Worm (Caenorhabditis elegans): ENCODE measurements around the gene mog-5.

- TF ChIP-seq nhr-77 (tag; optimal IDR thresholded peaks at IDR 0.05): no peak
- no peak for TF ChIP-seq ceh-82 (tag; optimal IDR thresholded peaks at IDR 0.05)
These were observed 34.8 kb upstream of the mog-5 start for ce11 chrII:5364516-5364915.
